Fruit fly (Drosophila melanogaster) whole organism, prepupa: ENCODE measurements around the gene CG43658.

Experiments used
- Blimp-1 ChIP-seq: fragments of 200-800 bp; sonication (Bioruptor generic); optimal IDR thresholded peaks from 3 replicates; lab custom pipeline; 2017; ENCODE audit warnings: missing biosample characterization, missing genetic modification characterization, mild to moderate bottlenecking, moderate library complexity, missing genetic modification reagents
- CG16779 ChIP-seq: fragments of 200-800 bp; sonication (Bioruptor generic); optimal IDR thresholded peaks from 3 replicates; lab custom pipeline; 2017; ENCODE audit warnings: missing biosample characterization, mild to moderate bottlenecking, missing genetic modification characterization
- CG3032 ChIP-seq: fragments of 200-800 bp; optimal IDR thresholded peaks from 2 replicates; lab custom pipeline; 2019; ENCODE audit warnings: missing biosample characterization, mild to moderate bottlenecking, missing genetic modification characterization, moderate library complexity
- Met ChIP-seq: fragments of 200-800 bp; sonication (Bioruptor generic); optimal IDR thresholded peaks from 3 replicates; lab custom pipeline; 2016; ENCODE audit warnings: missing biosample characterization, missing genetic modification characterization
- spab ChIP-seq: fragments of 200-800 bp; sonication (Bioruptor generic); optimal IDR thresholded peaks from 2 replicates; lab custom pipeline; 2017; ENCODE audit warnings: missing biosample characterization, mild to moderate bottlenecking, missing genetic modification characterization, missing genetic modification reagents
- vri ChIP-seq: fragments of 200-800 bp; sonication (Bioruptor generic); optimal IDR thresholded peaks from 3 replicates; lab custom pipeline; 2016; ENCODE audit warnings: missing biosample characterization, mild to moderate bottlenecking, missing genetic modification characterization

DNA sequence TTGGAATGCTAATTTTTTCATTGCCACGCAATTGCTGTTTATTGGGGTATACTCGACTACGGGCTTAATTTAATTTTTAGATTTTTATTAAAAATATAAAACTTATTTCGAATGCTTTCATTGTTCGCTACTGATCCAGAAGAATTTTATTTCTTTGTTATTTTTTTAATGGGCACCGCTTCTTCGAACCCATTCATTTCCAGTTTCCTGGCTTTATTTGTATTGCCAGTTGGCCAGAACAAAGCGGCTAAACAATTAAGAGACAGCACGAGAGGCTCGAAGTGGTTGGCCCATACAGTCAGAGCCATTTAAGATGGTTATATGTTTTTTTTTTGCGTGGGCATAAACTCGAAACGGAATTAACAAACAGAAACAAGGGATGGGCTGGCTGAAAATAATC, 34.8 kb upstream of the CG43658 start:
- TF ChIP-seq Met = peak; percentile 88
- TF ChIP-seq Blimp-1 (GFP tag; lab: Kevin White, UChicago) = peak; percentile 42
- no peak for TF ChIP-seq CG16779
- peak; percentile 21 for TF ChIP-seq spab
- peak; percentile 75 for TF ChIP-seq vri (GFP tag; lab: Kevin White, UChicago)
- TF ChIP-seq CG3032 (tag; lab: Kevin White, UChicago) = peak; percentile 69
